Worm (Caenorhabditis elegans) whole organism, late embryonic: ENCODE measurements around the gene F49E11.7.

Experiments used
- C08G9.2 ChIP-seq: sonication (generic microtip); optimal IDR thresholded peaks from 2 replicates; lab custom pipeline; 2016; ENCODE audit warnings: mild to moderate bottlenecking, missing genetic modification characterization, moderate library complexity, missing compliant biosample characterization
- hlh-6 ChIP-seq: sonication (generic microtip); optimal IDR thresholded peaks from 2 replicates; lab custom pipeline; 2016; ENCODE audit warnings: missing genotype, missing genetic modification characterization, missing compliant biosample characterization
- sox-2 ChIP-seq: fragments of 200-800 bp; sonication (Bioruptor generic); IDR thresholded peaks from 2 replicates; pipeline ENCODE4 v1.3.6; 2022; ENCODE audit warnings: missing genetic modification reagents, missing genetic modification characterization, missing compliant biosample characterization

ce11 chrIV:13067200-13067599 lies 14.5 kb downstream of the F49E11.7 start, which contains the start of gene col-131:
- TF ChIP-seq C08G9.2 (tag; lab: Kevin White, UChicago) (no peak), sox-2 (GFP tag; lab: Robert Waterston, UW) (no peak), hlh-6 (tag; lab: Kevin White, UChicago) (no peak)
